Worm (Caenorhabditis elegans) whole organism, early embryonic: ENCODE data around the gene srx-12.

Source experiments
- B0310.2 ChIP-seq: sonication (generic microtip); optimal IDR thresholded peaks from 2 replicates; lab custom pipeline; 2016; ENCODE audit warnings: mild to moderate bottlenecking, missing genetic modification characterization, missing compliant biosample characterization
- F13C5.2 ChIP-seq: sonication (generic microtip); optimal IDR thresholded peaks from 2 replicates; lab custom pipeline; 2017; ENCODE audit warnings: mild to moderate bottlenecking, missing genetic modification characterization, inconsistent platforms, missing compliant biosample characterization
- ama-1 ChIP-seq: fragments of 150-350 bp; optimal IDR thresholded peaks from 2 replicates; lab custom pipeline; 2014
- ceh-13 ChIP-seq: fragments of 200-800 bp; sonication (Bioruptor generic); optimal IDR thresholded peaks from 2 replicates; lab custom pipeline; 2018; ENCODE audit warnings: mild to moderate bottlenecking, missing genetic modification characterization, missing compliant biosample characterization
- ceh-36 ChIP-seq: sonication (generic microtip); optimal IDR thresholded peaks from 2 replicates; lab custom pipeline; 2016; ENCODE audit warnings: missing genetic modification characterization, inconsistent platforms, missing compliant biosample characterization
- ets-7 ChIP-seq: sonication (generic microtip); optimal IDR thresholded peaks from 2 replicates; lab custom pipeline; 2016; ENCODE audit warnings: missing genotype, missing genetic modification characterization, missing compliant biosample characterization
- flt-1 ChIP-seq: fragments of 200-800 bp; sonication (Bioruptor generic); IDR thresholded peaks from 2 replicates; pipeline ENCODE4 v1.3.6; 2022; ENCODE audit warnings: missing genetic modification characterization, missing compliant biosample characterization
- hmbx-1 ChIP-seq: sonication (generic microtip); optimal IDR thresholded peaks from 2 replicates; lab custom pipeline; 2016; ENCODE audit warnings: mild to moderate bottlenecking, missing genetic modification characterization, missing compliant biosample characterization
- hmg-4 ChIP-seq: fragments of 200-800 bp; sonication (Bioruptor generic); optimal IDR thresholded peaks from 2 replicates; lab custom pipeline; 2018; ENCODE audit warnings: mild to moderate bottlenecking, missing genetic modification characterization, missing compliant biosample characterization
- hnd-1 ChIP-seq: sonication (generic microtip); optimal IDR thresholded peaks from 2 replicates; lab custom pipeline; 2016; ENCODE audit warnings: missing genetic modification characterization, missing compliant biosample characterization
- pes-1 ChIP-seq: fragments of 200-800 bp; sonication (Bioruptor generic); IDR thresholded peaks from 2 replicates; pipeline ENCODE4 v1.3.6; 2022; ENCODE audit warnings: missing genetic modification reagents, missing genetic modification characterization, missing compliant biosample characterization
- scrt-1 ChIP-seq: fragments of 200-800 bp; sonication (Bioruptor generic); IDR thresholded peaks from 2 replicates; pipeline ENCODE4 v1.3.6; 2022; ENCODE audit warnings: missing genetic modification characterization, missing compliant biosample characterization
- sea-1 ChIP-seq: fragments of 200-800 bp; sonication (Bioruptor generic); conservative IDR thresholded peaks from 2 replicates; pipeline ENCODE4 v1.3.6; 2022; ENCODE audit warnings: missing genetic modification characterization, missing compliant biosample characterization
- tbx-11 ChIP-seq: fragments of 200-800 bp; sonication (Bioruptor generic); IDR thresholded peaks from 2 replicates; pipeline ENCODE4 v1.3.6; 2022; ENCODE audit warnings: missing genetic modification characterization, missing compliant biosample characterization
- tbx-37 ChIP-seq: fragments of 200-800 bp; sonication (Bioruptor generic); conservative IDR thresholded peaks from 2 replicates; pipeline ENCODE4 v1.3.6; 2022; ENCODE audit warnings: missing genetic modification reagents, missing genetic modification characterization, missing compliant biosample characterization
- tra-4 ChIP-seq: sonication (generic microtip); optimal IDR thresholded peaks from 2 replicates; lab custom pipeline; 2017; ENCODE audit warnings: missing genetic modification characterization, missing compliant biosample characterization

Gene srx-12

DNA sequence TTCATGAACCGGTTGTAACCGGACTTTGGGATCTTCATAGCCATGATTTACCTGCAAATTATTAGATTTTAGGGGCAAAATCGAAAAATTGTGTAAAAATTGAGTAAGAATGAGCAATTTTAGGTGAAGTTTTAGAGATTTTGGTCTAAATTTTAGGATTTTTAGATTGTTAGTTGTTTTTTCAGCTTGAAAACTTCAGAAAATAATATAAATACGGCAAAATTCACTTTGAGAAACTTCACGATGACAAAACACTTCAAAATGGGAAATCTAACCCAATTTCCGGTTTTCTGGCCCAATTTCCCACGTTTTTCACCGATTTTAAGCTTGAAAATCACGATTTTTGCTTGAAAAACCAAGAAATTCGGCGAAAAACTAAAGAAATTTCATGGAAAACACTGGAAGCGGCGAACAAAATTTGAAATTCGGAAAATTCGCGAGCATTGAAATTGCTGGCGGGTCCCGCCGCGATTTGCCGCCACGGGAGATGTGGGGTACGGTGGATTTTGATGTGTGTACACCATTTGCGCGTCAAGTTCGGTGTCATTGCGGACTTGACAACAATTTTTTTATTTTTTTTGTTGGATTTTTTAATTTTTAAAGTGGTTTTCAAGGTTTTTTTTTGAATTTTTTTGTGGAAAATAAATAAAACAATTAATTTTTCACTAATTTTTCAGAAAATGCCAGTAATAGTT, 48.2 kb downstream of the srx-12 start, which contains the start of the genes cct-8 and Y55F3AR.2:
Gene cct-8 (minus strand): TSS at position 51 of the 695 bp plus-strand sequence.
Gene Y55F3AR.2 (plus strand): TSS at position 672 of the 695 bp plus-strand sequence.
- TF ChIP-seq scrt-1 (GFP tag; lab: Robert Waterston, UW): peak; percentile 64; the same call in 1 of the 2 replicates
- no peak for TF ChIP-seq ceh-36 (tag; lab: Kevin White, UChicago)
- no peak for TF ChIP-seq ets-7
- peak; percentile 49 for TF ChIP-seq hmg-4 (GFP tag; lab: Kevin White, UChicago)
- peak; percentile 58; the same call in 1 of the 2 replicates for TF ChIP-seq tbx-11 (GFP tag; lab: Robert Waterston, UW)
- 0 out of 2 replicates have a peak, but pooled peaks have one; percentile 51 for TF ChIP-seq sea-1 (GFP tag; lab: Robert Waterston, UW)
- no peak for TF ChIP-seq ama-1 (lab: Kevin White, UChicago)
- peak; percentile 35 for TF ChIP-seq hmbx-1
- TF ChIP-seq pes-1 (GFP tag; lab: Robert Waterston, UW): 0 out of 2 replicates have a peak, but pooled peaks have one; percentile 38
- TF ChIP-seq F13C5.2 (tag; lab: Kevin White, UChicago): peak; percentile 94
- TF ChIP-seq B0310.2 (tag; lab: Kevin White, UChicago): no peak
- TF ChIP-seq tbx-37 (GFP tag; lab: Robert Waterston, UW): peak; percentile 51; the same call in 1 of the 2 replicates
- no peak for TF ChIP-seq ceh-13 (GFP tag; lab: Kevin White, UChicago)
- no peak for TF ChIP-seq tra-4 (tag; lab: Kevin White, UChicago)

DNA sequence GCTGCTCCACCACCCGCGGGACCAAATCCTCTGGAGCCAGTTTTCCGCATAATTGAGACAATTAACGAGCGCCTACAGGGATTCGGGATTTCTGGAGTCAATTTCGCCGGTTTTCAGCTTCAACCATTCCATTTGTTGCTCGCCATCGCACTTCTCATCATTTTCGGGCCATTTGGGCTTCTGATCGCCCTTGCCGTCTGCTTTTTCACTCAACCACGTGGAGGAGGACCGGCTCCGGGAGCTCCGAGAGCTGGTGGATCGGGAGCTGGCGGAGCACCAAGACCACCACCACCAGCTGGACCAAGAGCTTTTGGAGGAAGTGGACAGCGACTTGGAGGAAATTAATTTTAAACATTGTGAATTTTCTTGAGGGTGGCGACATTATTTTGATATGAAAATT, 50.4 kb downstream of the srx-12 start:
- TF ChIP-seq ceh-13 (GFP tag; lab: Kevin White, UChicago): no peak

DNA sequence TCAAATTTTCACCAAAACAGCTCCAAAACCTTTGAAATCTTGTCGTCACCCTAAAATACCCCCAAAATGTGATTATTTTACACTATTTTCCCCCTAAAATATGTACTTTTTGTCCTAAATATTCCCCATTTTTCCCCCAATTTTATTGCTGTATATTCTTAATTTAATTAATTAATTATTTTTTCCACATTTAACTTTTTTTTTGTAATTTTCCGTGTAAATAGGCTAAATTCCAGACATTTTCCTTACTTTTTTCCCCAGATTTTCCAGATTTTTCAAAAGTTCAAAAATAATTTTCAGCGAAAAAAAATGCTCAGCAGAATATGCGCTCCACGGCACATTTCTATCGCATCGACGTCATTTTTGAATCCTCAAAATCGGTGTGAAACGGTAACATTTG, 51.4 kb downstream of the srx-12 start, which contains the start of gene cox-18:
Gene cox-18 (plus strand): TSS at position 301 of the 400 bp plus-strand sequence.
- TF ChIP-seq hmg-4 (GFP tag; lab: Kevin White, UChicago) (no peak), ceh-13 (GFP tag; lab: Kevin White, UChicago) (no peak), ets-7 (no peak), ceh-36 (tag; lab: Kevin White, UChicago) (no peak), scrt-1 (GFP tag; lab: Robert Waterston, UW) (no peak), ama-1 (lab: Kevin White, UChicago) (no peak), B0310.2 (tag; lab: Kevin White, UChicago) (no peak), hnd-1 (tag; lab: Kevin White, UChicago) (no peak), flt-1 (GFP tag; lab: Robert Waterston, UW) (no peak), tbx-37 (GFP tag; lab: Robert Waterston, UW) (no peak)
